Worm (Caenorhabditis elegans) whole organism, L4/young adult: ENCODE data around the gene F15H10.10.

Experiments
- dao-5 ChIP-seq: sonication (generic microtip); optimal IDR thresholded peaks from 2 replicates; lab custom pipeline; 2016; ENCODE audit warnings: missing genotype, missing genetic modification characterization, moderate library complexity, missing compliant biosample characterization
- him-1 ChIP-seq: sonication (generic microtip); optimal IDR thresholded peaks from 2 replicates; lab custom pipeline; 2016; ENCODE audit warnings: missing genotype, missing genetic modification reagents, missing genetic modification characterization, missing compliant biosample characterization

ce11 chrV:10463276-10463675, 46.5 kb upstream of the F15H10.10 start, which contains the start of gene F22E12.3:
- no peak for TF ChIP-seq him-1 (tag; lab: Kevin White, UChicago)
- no peak for TF ChIP-seq dao-5 (tag; lab: Kevin White, UChicago)
